Worm (Caenorhabditis elegans) whole organism, young adult: Measurements from ENCODE around the gene Y38H8A.2.

ENCODE experiments used
- C06A6.2 ChIP-seq: fragments of 200-800 bp; sonication (Bioruptor generic); conservative IDR thresholded peaks from 2 replicates; pipeline ENCODE4 v1.3.6; 2022; ENCODE audit warnings: missing genetic modification characterization, missing compliant biosample characterization
- D2030.7 ChIP-seq: fragments of 200-800 bp; sonication (Bioruptor generic); IDR thresholded peaks from 2 replicates; pipeline ENCODE4 v1.3.6; 2022; ENCODE audit warnings: missing genetic modification reagents, missing genetic modification characterization, missing compliant biosample characterization
- F33H1.4 ChIP-seq: fragments of 200-800 bp; sonication (Bioruptor generic); IDR thresholded peaks from 2 replicates; pipeline ENCODE4 v1.3.6; 2022; ENCODE audit warnings: missing genetic modification reagents, missing genetic modification characterization, missing compliant biosample characterization
- F57A8.1 ChIP-seq: fragments of 200-800 bp; sonication (Bioruptor generic); optimal IDR thresholded peaks from 2 replicates; lab custom pipeline; 2018; ENCODE audit warnings: mild to moderate bottlenecking, missing genetic modification characterization, moderate library complexity, missing compliant biosample characterization
- Y53F4B.3 ChIP-seq: fragments of 200-800 bp; sonication (Bioruptor generic); IDR thresholded peaks from 2 replicates; pipeline ENCODE4 v1.3.6; 2022; ENCODE audit warnings: missing genetic modification reagents, missing genetic modification characterization, missing compliant biosample characterization
- Y56A3A.18 ChIP-seq: fragments of 200-800 bp; sonication (Bioruptor generic); IDR thresholded peaks from 2 replicates; pipeline ENCODE4 v1.3.6; 2022; ENCODE audit warnings: missing genetic modification reagents, missing genetic modification characterization, missing compliant biosample characterization
- Y95B8A.8 ChIP-seq: fragments of 200-800 bp; sonication (Bioruptor generic); IDR thresholded peaks from 2 replicates; pipeline ENCODE4 v1.3.6; 2022; ENCODE audit warnings: missing genetic modification reagents, missing genetic modification characterization, missing compliant biosample characterization
- aptf-2 ChIP-seq: fragments of 200-800 bp; sonication (Bioruptor generic); conservative IDR thresholded peaks from 2 replicates; pipeline ENCODE4 v1.3.6; 2022; ENCODE audit warnings: missing genetic modification reagents, missing genetic modification characterization, missing compliant biosample characterization
- aptf-3 ChIP-seq: fragments of 200-800 bp; sonication (Bioruptor generic); IDR thresholded peaks from 2 replicates; pipeline ENCODE4 v1.3.6; 2022; ENCODE audit warnings: missing genetic modification characterization, missing compliant biosample characterization
- athp-1 ChIP-seq: sonication (generic microtip); optimal IDR thresholded peaks from 2 replicates; lab custom pipeline; 2017; ENCODE audit warnings: mild to moderate bottlenecking, missing genetic modification characterization, missing compliant biosample characterization
- ceh-79 ChIP-seq: sonication (generic microtip); optimal IDR thresholded peaks from 2 replicates; lab custom pipeline; 2017; ENCODE audit warnings: mild to moderate bottlenecking, missing genetic modification characterization, missing compliant biosample characterization
- die-1 ChIP-seq: sonication (generic microtip); optimal IDR thresholded peaks from 2 replicates; lab custom pipeline; 2016; ENCODE audit warnings: missing genotype, mild to moderate bottlenecking, missing genetic modification characterization, missing compliant biosample characterization
- egl-44 ChIP-seq: fragments of 200-800 bp; sonication (Bioruptor generic); IDR thresholded peaks from 2 replicates; pipeline ENCODE4 v1.3.6; 2022; ENCODE audit warnings: missing genetic modification reagents, missing genetic modification characterization, missing compliant biosample characterization
- lin-40 ChIP-seq: sonication (generic microtip); optimal IDR thresholded peaks from 2 replicates; lab custom pipeline; 2016; ENCODE audit warnings: missing genetic modification characterization, mild to moderate bottlenecking, missing compliant biosample characterization, missing genotype, missing genetic modification reagents
- nhr-179 ChIP-seq: sonication (generic microtip); optimal IDR thresholded peaks from 2 replicates; lab custom pipeline; 2016; ENCODE audit warnings: mild to moderate bottlenecking, missing genetic modification characterization, missing compliant biosample characterization
- snpc-4 ChIP-seq, 5 experiments: fragments of 150-350 bp in 1 of 5; sonication (generic microtip) in 4 of 5; optimal IDR thresholded peaks; 2 replicates each; lab custom pipeline; 2014 to 2018; ENCODE audit warnings: missing genetic modification characterization in 5 of 5, missing biosample characterization in 3 of 5, antibody characterized with exemption in 2 of 5, mild to moderate bottlenecking in 2 of 5, missing compliant biosample characterization in 2 of 5, missing genotype in 2 of 5, moderate library complexity in 2 of 5, missing genetic modification reagents in 1 of 5
- unc-62 ChIP-seq: fragments of 150-350 bp; optimal IDR thresholded peaks from 2 replicates; lab custom pipeline; 2014; ENCODE audit warnings: missing biosample characterization, missing genetic modification reagents, missing genetic modification characterization
- xnd-1 ChIP-seq: sonication (generic microtip); optimal IDR thresholded peaks from 2 replicates; lab custom pipeline; 2016; ENCODE audit warnings: missing genotype, missing genetic modification reagents, missing genetic modification characterization, missing compliant biosample characterization
- zfh-2 ChIP-seq: fragments of 200-800 bp; sonication (Bioruptor generic); conservative IDR thresholded peaks from 2 replicates; pipeline ENCODE4 v1.3.6; 2022; ENCODE audit warnings: missing genetic modification reagents, missing genetic modification characterization, missing compliant biosample characterization
- ztf-22 ChIP-seq: fragments of 200-800 bp; sonication (Bioruptor generic); optimal IDR thresholded peaks from 2 replicates; lab custom pipeline; 2018; ENCODE audit warnings: mild to moderate bottlenecking, missing genetic modification characterization, moderate library complexity, missing compliant biosample characterization
- ztf-26 ChIP-seq: sonication (generic microtip); optimal IDR thresholded peaks from 2 replicates; lab custom pipeline; 2017; ENCODE audit warnings: missing genetic modification characterization, missing compliant biosample characterization
- ztf-3 ChIP-seq: fragments of 200-800 bp; sonication (Bioruptor generic); optimal IDR thresholded peaks from 2 replicates; lab custom pipeline; 2018; ENCODE audit warnings: mild to moderate bottlenecking, missing genetic modification characterization, missing compliant biosample characterization

Gene Y38H8A.2

ce11 chrIV:13521785-13522184 lies 47.6 kb downstream of the Y38H8A.2 start, which contains the start of gene dcap-2:
Gene dcap-2 (minus strand): TSS chrIV:13521870.
- TF ChIP-seq snpc-4 (GFP tag; optimal IDR thresholded peaks at IDR 0.05; lab: Kevin White, UChicago), result no peak
- TF ChIP-seq snpc-4 (tag; optimal IDR thresholded peaks at IDR 0.05; lab: Kevin White, UChicago), result peak in 1 of 4 experiments; percentile 15
- TF ChIP-seq D2030.7, result no peak

ce11 chrIV:13525223-13525622 lies 51.0 kb downstream of the Y38H8A.2 start:
- TF ChIP-seq ztf-26 (tag; lab: Kevin White, UChicago) (no peak), unc-62 (GFP tag; lab: Kevin White, UChicago) (no peak), die-1 (tag; lab: Kevin White, UChicago) (no peak), F33H1.4 (GFP tag; lab: Robert Waterston, UW) (no peak), egl-44 (GFP tag; lab: Robert Waterston, UW) (no peak), athp-1 (tag; lab: Kevin White, UChicago) (no peak), lin-40 (tag; lab: Kevin White, UChicago) (no peak), aptf-2 (GFP tag; lab: Robert Waterston, UW) (no peak), aptf-3 (GFP tag; lab: Robert Waterston, UW) (no peak), ztf-3 (GFP tag; lab: Kevin White, UChicago) (no peak), Y56A3A.18 (no peak), Y95B8A.8 (GFP tag; lab: Robert Waterston, UW) (no peak), zfh-2 (GFP tag; lab: Robert Waterston, UW) (no peak), ceh-79 (tag; lab: Kevin White, UChicago) (no peak), xnd-1 (tag; lab: Kevin White, UChicago) (no peak), ztf-22 (GFP tag; lab: Kevin White, UChicago) (no peak), C06A6.2 (GFP tag; lab: Robert Waterston, UW) (no peak), nhr-179 (tag; lab: Kevin White, UChicago) (no peak), Y53F4B.3 (no peak), F57A8.1 (no peak)
